Worm (Caenorhabditis elegans): ENCODE results near the gene T02E9.5.

The T02E9.5 gene

DNA sequence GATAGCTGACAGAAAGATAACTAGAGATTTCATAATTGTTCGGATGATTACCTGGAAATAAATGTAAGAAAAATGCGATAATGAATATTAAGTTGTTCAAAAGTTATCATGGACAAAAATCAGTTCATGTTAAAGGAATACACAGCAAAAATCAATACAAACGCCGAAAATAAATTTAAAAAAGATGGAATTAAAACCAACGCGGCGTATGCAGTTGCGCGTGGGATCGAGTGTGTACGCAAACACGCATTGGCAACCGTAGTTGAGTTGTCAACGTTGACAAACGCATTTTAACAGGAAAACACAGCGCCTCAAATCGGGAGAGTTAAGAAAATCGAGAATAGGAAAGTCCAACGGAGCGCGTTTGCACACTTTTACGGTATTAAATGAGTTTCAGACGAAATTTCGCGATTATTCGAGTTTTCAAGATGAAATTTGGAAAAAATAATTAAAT is 15.1 kb upstream of the T02E9.5 start, which contains the start of gene tmed-10 (continued):
- TF ChIP-seq ama-1 (optimal IDR thresholded peaks at IDR 0.05) (no peak), mes-2 (tag; optimal IDR thresholded peaks at IDR 0.05; ENCODE audit: poor library complexity, severe bottlenecking) (peak; percentile 84), spr-1 (tag; optimal IDR thresholded peaks at IDR 0.05) (no peak), daf-16 (GFP tag; optimal IDR thresholded peaks at IDR 0.05) (no peak), daf-16 (tag; optimal IDR thresholded peaks at IDR 0.05) (no peak), T26A8.4 (GFP tag; IDR thresholded peaks at IDR 0.05) (peak; percentile 65; the same call in 1 of the 2 replicates), nhr-11 (tag; optimal IDR thresholded peaks at IDR 0.05) (no peak), ZK546.5 (tag; optimal IDR thresholded peaks at IDR 0.05) (no peak), nhr-42 (GFP tag; IDR thresholded peaks at IDR 0.05) (no peak), ceh-82 (tag; optimal IDR thresholded peaks at IDR 0.05) (no peak), spr-3 (GFP tag; optimal IDR thresholded peaks at IDR 0.05) (no peak), egl-27 (tag; optimal IDR thresholded peaks at IDR 0.05) (no peak), skn-1 (tag; optimal IDR thresholded peaks at IDR 0.05) (no peak), nhr-6 (tag; optimal IDR thresholded peaks at IDR 0.05) (no peak), egl-43 (GFP tag; IDR thresholded peaks at IDR 0.05) (peak; percentile 66; the same call in 1 of the 2 replicates), dmd-9 (GFP tag; IDR thresholded peaks at IDR 0.05) (0 out of 2 replicates have a peak, but pooled peaks have one; percentile 10), dve-1 (tag; optimal IDR thresholded peaks at IDR 0.05; ENCODE audit: insufficient read depth) (peak; percentile 56), R02D3.7 (tag; optimal IDR thresholded peaks at IDR 0.05) (no peak), mxl-3 (GFP tag; optimal IDR thresholded peaks at IDR 0.05) (peak; percentile 77), daf-8 (GFP tag; IDR thresholded peaks at IDR 0.05) (no peak), aha-1 (tag) (no peak), hlh-30 (tag; optimal IDR thresholded peaks at IDR 0.05; ENCODE audit: insufficient read depth) (peak; percentile 44), F44E2.7 (GFP tag; IDR thresholded peaks at IDR 0.05) (no peak), ctbp-1 (GFP tag; IDR thresholded peaks at IDR 0.05) (0 out of 2 replicates have a peak, but pooled peaks have one; percentile 24), ceh-32 (tag; optimal IDR thresholded peaks at IDR 0.05; ENCODE audit: poor library complexity) (no peak), jun-1 (tag; optimal IDR thresholded peaks at IDR 0.05) (no peak), lin-1 (GFP tag; IDR thresholded peaks at IDR 0.05) (no peak), F26F4.8 (GFP tag; conservative IDR thresholded peaks at IDR 0.05) (no peak), ztf-7 (tag; optimal IDR thresholded peaks at IDR 0.05) (no peak), ZK337.2 (GFP tag; IDR thresholded peaks at IDR 0.05) (no peak), daf-19 (GFP tag; conservative IDR thresholded peaks at IDR 0.05) (no peak), pqm-1 (tag; optimal IDR thresholded peaks at IDR 0.05) (no peak), ceh-28 (tag; optimal IDR thresholded peaks at IDR 0.05) (no peak), mdl-1 (tag; optimal IDR thresholded peaks at IDR 0.05) (peak in 1 of 2 experiments; percentile 3), unc-39 (tag; optimal IDR thresholded peaks at IDR 0.05) (no peak), Y75B8A.6 (GFP tag; IDR thresholded peaks at IDR 0.05) (no peak), snpc-1.2 (GFP tag; IDR thresholded peaks at IDR 0.05) (peak; percentile 62), nhr-111 (GFP tag; optimal IDR thresholded peaks at IDR 0.05) (no peak), D1046.2 (GFP tag; IDR thresholded peaks at IDR 0.05) (no peak), nhr-28 (tag; optimal IDR thresholded peaks at IDR 0.05) (peak; percentile 43), tra-1 (GFP tag; IDR thresholded peaks at IDR 0.05) (0 out of 2 replicates have a peak, but pooled peaks have one; percentile 18), duxl-1 (tag; optimal IDR thresholded peaks at IDR 0.05; ENCODE audit: poor library complexity) (no peak), hlh-11 (tag; optimal IDR thresholded peaks at IDR 0.05) (peak; percentile 64), unc-62 (GFP tag; optimal IDR thresholded peaks at IDR 0.05 in 1 of 2) (peak in 1 of 2 experiments; percentile 56), unc-62 (tag; optimal IDR thresholded peaks at IDR 0.05) (no peak), nhr-76 (tag; optimal IDR thresholded peaks at IDR 0.05) (no peak), lin-15B (tag; optimal IDR thresholded peaks at IDR 0.05) (no peak), nhr-102 (tag; optimal IDR thresholded peaks at IDR 0.05) (no peak), zag-1 (tag; optimal IDR thresholded peaks at IDR 0.05) (no peak), lin-13 (GFP tag; optimal IDR thresholded peaks at IDR 0.05) (peak; percentile 10), aly-2 (tag; optimal IDR thresholded peaks at IDR 0.05) (no peak)

Data from whole organism, L4 larva.